Fruit fly (Drosophila melanogaster): ENCODE measurements around the gene mura.

The mura gene

dm6 chr3R:9563240-9563992 is 11.8 kb upstream of the mura start, which contains the start of the genes CG9393 and Vps45 (continued):
- TF ChIP-seq otp (GFP tag; IDR thresholded peaks at IDR 0.05) (no peak), vfl (GFP tag; optimal IDR thresholded peaks at IDR 0.05) (peak; percentile 52), CG32772 (GFP tag; IDR thresholded peaks at IDR 0.05) (peak; percentile 65), Bdp1 (GFP tag; optimal IDR thresholded peaks at IDR 0.05) (peak; percentile 48), al (GFP tag; IDR thresholded peaks at IDR 0.05) (peak; percentile 67), CG34376 (GFP tag; optimal IDR thresholded peaks at IDR 0.05) (peak; percentile 72), D (optimal IDR thresholded peaks at IDR 0.05) (no peak), D (GFP tag; optimal IDR thresholded peaks at IDR 0.05) (no peak), Ada2b (GFP tag; IDR thresholded peaks at IDR 0.05) (peak; percentile 15; the same call in 1 of the 2 replicates), Side (GFP tag; optimal IDR thresholded peaks at IDR 0.05) (peak; percentile 23), CG2889 (GFP tag; IDR thresholded peaks at IDR 0.05) (0 out of 3 replicates have a peak, but pooled peaks have one; percentile 4), CG1602 (GFP tag; optimal IDR thresholded peaks at IDR 0.05) (peak; percentile 62), YL-1 (GFP tag; optimal IDR thresholded peaks at IDR 0.05) (peak; percentile 68), CG8089 (GFP tag; optimal IDR thresholded peaks at IDR 0.05) (peak; percentile 46), mld (GFP tag; IDR thresholded peaks at IDR 0.05; ENCODE audit: partially characterized antibody) (peak; percentile 89), chn (GFP tag; optimal IDR thresholded peaks at IDR 0.05) (peak; percentile 83), Fer3 (tag; optimal IDR thresholded peaks at IDR 0.05) (peak; percentile 41), Hr3 (GFP tag; optimal IDR thresholded peaks at IDR 0.05) (peak; percentile 69), run (tag; optimal IDR thresholded peaks at IDR 0.05) (no peak), peb (GFP tag; IDR thresholded peaks at IDR 0.05) (no peak), cas (GFP tag; IDR thresholded peaks at IDR 0.05) (0 out of 2 replicates have a peak, but pooled peaks have one; percentile 36), vnd (GFP tag; IDR thresholded peaks at IDR 0.05; ENCODE audit: partially characterized antibody) (peak; percentile 95), CG17359 (tag; optimal IDR thresholded peaks at IDR 0.05) (peak; percentile 41), Gug (GFP tag; IDR thresholded peaks at IDR 0.05) (peak; percentile 65; the same call in 2 of the 4 replicates), p53 (GFP tag; optimal IDR thresholded peaks at IDR 0.05) (no peak), jumu (GFP tag; optimal IDR thresholded peaks at IDR 0.05) (peak; percentile 62), CG7987 (GFP tag; optimal IDR thresholded peaks at IDR 0.05) (no peak), CG10321 (GFP tag; IDR thresholded peaks at IDR 0.05) (0 out of 2 replicates have a peak, but pooled peaks have one; percentile 16), ash1 (GFP tag; optimal IDR thresholded peaks at IDR 0.05) (no peak), tx (GFP tag; optimal IDR thresholded peaks at IDR 0.05) (peak; percentile 25), CG15514 (GFP tag; optimal IDR thresholded peaks at IDR 0.05) (peak; percentile 67), fd3F (GFP tag; optimal IDR thresholded peaks at IDR 0.05) (peak; percentile 48), CG7556 (GFP tag; optimal IDR thresholded peaks at IDR 0.05) (peak; percentile 50), CG17186 (GFP tag; optimal IDR thresholded peaks at IDR 0.05) (peak; percentile 60), CG31441 (GFP tag; IDR thresholded peaks at IDR 0.05) (no peak), CG2202 (tag; optimal IDR thresholded peaks at IDR 0.05) (no peak), lola (GFP tag; optimal IDR thresholded peaks at IDR 0.05) (peak in 1 of 3 experiments; percentile 56), CG18619 (GFP tag; optimal IDR thresholded peaks at IDR 0.05) (peak; percentile 27), knrl (GFP tag; IDR thresholded peaks at IDR 0.05; ENCODE audit: partially characterized antibody) (peak; percentile 95), NC2α (GFP tag; optimal IDR thresholded peaks at IDR 0.05) (peak; percentile 29), bab2 (GFP tag; optimal IDR thresholded peaks at IDR 0.05) (peak; percentile 63), hbn (GFP tag; IDR thresholded peaks at IDR 0.05; ENCODE audit: partially characterized antibody) (peak; percentile 92), dpn (GFP tag; optimal IDR thresholded peaks at IDR 0.05) (peak; percentile 77), CG4617 (GFP tag; optimal IDR thresholded peaks at IDR 0.05; ENCODE audit: borderline replicate concordance) (peak; percentile 75), dmrt11E (tag; optimal IDR thresholded peaks at IDR 0.05) (peak; percentile 59), CG7839 (tag; optimal IDR thresholded peaks at IDR 0.05) (no peak), NC2β (GFP tag; optimal IDR thresholded peaks at IDR 0.05) (peak; percentile 52), CG14014 (GFP tag; IDR thresholded peaks at IDR 0.05) (no peak; the same call in 1 of the 2 replicates), inv (GFP tag; IDR thresholded peaks at IDR 0.05; ENCODE audit: partially characterized antibody) (peak; percentile 93)
